Fruit fly (Drosophila melanogaster) whole organism, embryonic: ENCODE data around the gene Mfe2.

Experiments
- Asciz ChIP-seq: fragments of 200-800 bp; sonication (Bioruptor generic); optimal IDR thresholded peaks from 2 replicates; lab custom pipeline; 2017; ENCODE audit warnings: missing biosample characterization, mild to moderate bottlenecking, missing genetic modification characterization, missing genetic modification reagents
- CG10209 ChIP-seq: fragments of 200-800 bp; sonication (Bioruptor generic); optimal IDR thresholded peaks from 3 replicates; lab custom pipeline; 2017; ENCODE audit warnings: missing biosample characterization, mild to moderate bottlenecking, missing genetic modification characterization, missing genetic modification reagents
- CG11247 ChIP-seq: fragments of 200-800 bp; sonication (Bioruptor generic); IDR thresholded peaks from 2 replicates; pipeline ENCODE4 v1.3.6; 2022; ENCODE audit warnings: missing biosample characterization, missing genetic modification characterization
- CG12659 ChIP-seq: fragments of 200-800 bp; sonication (Bioruptor generic); optimal IDR thresholded peaks from 3 replicates; lab custom pipeline; 2017; ENCODE audit warnings: mild to moderate bottlenecking, missing biosample characterization, missing genetic modification reagents, missing genetic modification characterization
- CG13894 ChIP-seq: fragments of 200-800 bp; sonication (Bioruptor generic); optimal IDR thresholded peaks from 3 replicates; lab custom pipeline; 2018; ENCODE audit warnings: missing biosample characterization, mild to moderate bottlenecking, missing genetic modification characterization, moderate library complexity
- CG14860 ChIP-seq: fragments of 200-800 bp; sonication (Bioruptor generic); IDR thresholded peaks from 3 replicates; pipeline ENCODE4 v1.3.6; 2022; ENCODE audit warnings: missing biosample characterization, missing genetic modification characterization; ENCODE audit not compliant: partially characterized antibody
- CG14965 ChIP-seq: fragments of 200-800 bp; sonication (Bioruptor generic); optimal IDR thresholded peaks from 2 replicates; lab custom pipeline; 2016; ENCODE audit warnings: missing biosample characterization, missing genetic modification characterization, borderline replicate concordance
- CG15011 ChIP-seq: fragments of 200-800 bp; sonication (Bioruptor generic); optimal IDR thresholded peaks from 3 replicates; lab custom pipeline; 2018; ENCODE audit warnings: missing biosample characterization, mild to moderate bottlenecking, missing genetic modification characterization
- CG18764 ChIP-seq: fragments of 200-800 bp; sonication (Bioruptor generic); optimal IDR thresholded peaks from 3 replicates; lab custom pipeline; 2016; ENCODE audit warnings: missing biosample characterization, missing genetic modification characterization
- CG34376 ChIP-seq: fragments of 200-800 bp; sonication (Bioruptor generic); optimal IDR thresholded peaks from 2 replicates; lab custom pipeline; 2018; ENCODE audit warnings: missing biosample characterization, mild to moderate bottlenecking, missing genetic modification characterization
- CG3838 ChIP-seq: fragments of 200-800 bp; sonication (Bioruptor generic); optimal IDR thresholded peaks from 3 replicates; lab custom pipeline; 2016; ENCODE audit warnings: missing biosample characterization, missing genetic modification characterization
- CG4282 ChIP-seq: fragments of 200-800 bp; sonication (Bioruptor generic); optimal IDR thresholded peaks from 2 replicates; lab custom pipeline; 2016; ENCODE audit warnings: missing biosample characterization, missing genetic modification characterization
- CG7839 ChIP-seq: fragments of 200-800 bp; sonication (Bioruptor generic); optimal IDR thresholded peaks from 3 replicates; lab custom pipeline; 2018; ENCODE audit warnings: missing biosample characterization, mild to moderate bottlenecking, missing genetic modification characterization, moderate library complexity
- D ChIP-seq, 2 experiments: fragments of 200-800 bp in 1 of 2; fragments of >200 bp in 1 of 2; sonication (Bioruptor generic) in 1 of 2; optimal IDR thresholded peaks; 2 replicates in 1 of 2; 3 replicates in 1 of 2; lab custom pipeline; 2017; ENCODE audit warnings: mild to moderate bottlenecking in 1 of 2, missing biosample characterization in 1 of 2, missing genetic modification characterization in 1 of 2, missing genetic modification reagents in 1 of 2
- Dbx ChIP-seq: fragments of 200-800 bp; sonication (Bioruptor generic); IDR thresholded peaks from 3 replicates; pipeline ENCODE4 v1.3.6; 2022; ENCODE audit warnings: missing biosample characterization, missing genetic modification characterization
- E2f2 ChIP-seq: fragments of 200-800 bp; sonication (Bioruptor generic); IDR thresholded peaks from 2 replicates; pipeline ENCODE4 v1.3.6; 2022; ENCODE audit warnings: missing biosample characterization, missing genetic modification characterization
- Ets65A ChIP-seq: fragments of 200-800 bp; sonication (Bioruptor generic); peaks from one replicate; lab custom pipeline; 2016; ENCODE audit warnings: missing biosample characterization, missing genetic modification characterization
- Fer2 ChIP-seq: fragments of 200-800 bp; sonication (Bioruptor generic); optimal IDR thresholded peaks from 2 replicates; lab custom pipeline; 2018; ENCODE audit warnings: missing biosample characterization, mild to moderate bottlenecking, missing genetic modification characterization, moderate library complexity
- HmgD ChIP-seq: fragments of 200-800 bp; sonication (Bioruptor generic); optimal IDR thresholded peaks from 3 replicates; lab custom pipeline; 2016; ENCODE audit warnings: missing biosample characterization, missing genetic modification characterization
- Hr51 ChIP-seq, 2 experiments: fragments of 200-800 bp; sonication (Bioruptor generic); optimal IDR thresholded peaks; 2 replicates in 1 of 2; 3 replicates in 1 of 2; lab custom pipeline; 2016 to 2018; ENCODE audit warnings: missing biosample characterization in 2 of 2, missing genetic modification characterization in 2 of 2, mild to moderate bottlenecking in 1 of 2, moderate library complexity in 1 of 2
- Lim3 ChIP-seq: fragments of 200-800 bp; sonication (Bioruptor generic); IDR thresholded peaks from 2 replicates; pipeline ENCODE4 v1.3.6; 2022; ENCODE audit warnings: missing biosample characterization, missing genetic modification characterization
- PHDP ChIP-seq: fragments of 200-800 bp; sonication (Bioruptor generic); optimal IDR thresholded peaks from 3 replicates; lab custom pipeline; 2018; ENCODE audit warnings: missing biosample characterization, mild to moderate bottlenecking, missing genetic modification characterization, moderate library complexity
- Sin3A ChIP-seq: fragments of >200 bp; optimal IDR thresholded peaks from 2 replicates; lab custom pipeline; 2018
- Tbp ChIP-seq: fragments of >200 bp; optimal IDR thresholded peaks from 2 replicates; lab custom pipeline; 2018; ENCODE audit warnings: missing biosample characterization, missing genetic modification characterization
- aop ChIP-seq: fragments of 200-800 bp; sonication (Bioruptor generic); IDR thresholded peaks from 2 replicates; pipeline ENCODE4 v1.3.6; 2022; ENCODE audit warnings: missing biosample characterization, missing genetic modification characterization
- bab2 ChIP-seq: fragments of 200-800 bp; sonication (Bioruptor generic); optimal IDR thresholded peaks from 2 replicates; lab custom pipeline; 2016; ENCODE audit warnings: missing biosample characterization, missing genetic modification characterization
- bcd ChIP-seq: fragments of 200-800 bp; sonication (Bioruptor generic); optimal IDR thresholded peaks from 2 replicates; lab custom pipeline; 2017; ENCODE audit warnings: missing biosample characterization, mild to moderate bottlenecking, missing genetic modification characterization
- chif ChIP-seq, 2 experiments: fragments of 200-800 bp; sonication (Bioruptor generic); optimal IDR thresholded peaks; 3 replicates each; lab custom pipeline; 2016; ENCODE audit warnings: missing biosample characterization in 2 of 2, missing genetic modification characterization in 2 of 2
- corto ChIP-seq: fragments of 200-800 bp; sonication (Bioruptor generic); optimal IDR thresholded peaks from 2 replicates; lab custom pipeline; 2016; ENCODE audit warnings: missing biosample characterization, mild to moderate bottlenecking, missing genetic modification characterization, moderate library complexity
- disco-r ChIP-seq: fragments of 200-800 bp; sonication (Bioruptor generic); optimal IDR thresholded peaks from 2 replicates; lab custom pipeline; 2016; ENCODE audit warnings: missing biosample characterization, missing genetic modification characterization
- ewg ChIP-seq: fragments of 200-800 bp; sonication (Bioruptor generic); optimal IDR thresholded peaks from 3 replicates; lab custom pipeline; 2017; ENCODE audit warnings: mild to moderate bottlenecking, missing biosample characterization, missing genetic modification reagents, missing genetic modification characterization
- gem ChIP-seq: fragments of 200-800 bp; sonication (Bioruptor generic); optimal IDR thresholded peaks from 2 replicates; lab custom pipeline; 2019; ENCODE audit warnings: missing biosample characterization, mild to moderate bottlenecking, missing genetic modification characterization, moderate library complexity
- her ChIP-seq: fragments of 200-800 bp; sonication (Bioruptor generic); optimal IDR thresholded peaks from 2 replicates; lab custom pipeline; 2016; ENCODE audit warnings: missing biosample characterization, missing genetic modification characterization
- kah ChIP-seq: fragments of 200-800 bp; sonication (Bioruptor generic); optimal IDR thresholded peaks from 2 replicates; lab custom pipeline; 2018; ENCODE audit warnings: missing biosample characterization, mild to moderate bottlenecking, missing genetic modification characterization
- kay ChIP-seq: fragments of 200-800 bp; sonication (Bioruptor generic); optimal IDR thresholded peaks from 2 replicates; lab custom pipeline; 2016; ENCODE audit warnings: missing biosample characterization, missing genetic modification characterization
- knrl ChIP-seq: fragments of 200-800 bp; sonication (Bioruptor generic); IDR thresholded peaks from 3 replicates; pipeline ENCODE4 v1.3.6; 2022; ENCODE audit warnings: missing biosample characterization, missing genetic modification characterization; ENCODE audit not compliant: partially characterized antibody
- lab ChIP-seq: fragments of 200-800 bp; sonication (Bioruptor generic); optimal IDR thresholded peaks from 3 replicates; lab custom pipeline; 2017; ENCODE audit warnings: missing biosample characterization, missing genetic modification characterization, mild to moderate bottlenecking, moderate library complexity, missing genetic modification reagents
- pfk ChIP-seq: fragments of 200-800 bp; sonication (Bioruptor generic); optimal IDR thresholded peaks from 2 replicates; lab custom pipeline; 2018; ENCODE audit warnings: missing biosample characterization, mild to moderate bottlenecking, missing genetic modification characterization, moderate library complexity
- pita ChIP-seq: fragments of 200-800 bp; sonication (Bioruptor generic); optimal IDR thresholded peaks from 2 replicates; lab custom pipeline; 2017; ENCODE audit warnings: missing biosample characterization, mild to moderate bottlenecking, missing genetic modification characterization
- ranshi ChIP-seq: fragments of 200-800 bp; sonication (Bioruptor generic); IDR thresholded peaks from 2 replicates; pipeline ENCODE4 v1.3.6; 2022; ENCODE audit warnings: missing biosample characterization, missing genetic modification characterization
- schlank ChIP-seq: fragments of 200-800 bp; sonication (Bioruptor generic); optimal IDR thresholded peaks from 2 replicates; lab custom pipeline; 2018; ENCODE audit warnings: missing biosample characterization, mild to moderate bottlenecking, missing genetic modification characterization
- sisA ChIP-seq: fragments of 200-800 bp; sonication (Bioruptor generic); IDR thresholded peaks from 2 replicates; pipeline ENCODE4 v1.3.6; 2022; ENCODE audit warnings: missing biosample characterization, missing genetic modification characterization
- slbo ChIP-seq: fragments of 200-800 bp; sonication (Bioruptor generic); IDR thresholded peaks from 2 replicates; pipeline ENCODE4 v1.3.6; 2022; ENCODE audit warnings: missing biosample characterization, missing genetic modification characterization
- so ChIP-seq: fragments of 200-800 bp; sonication (Bioruptor generic); IDR thresholded peaks from 3 replicates; pipeline ENCODE4 v1.3.6; 2022; ENCODE audit warnings: missing biosample characterization, missing genetic modification characterization
- sqz ChIP-seq: fragments of 200-800 bp; sonication (Bioruptor generic); optimal IDR thresholded peaks from 3 replicates; lab custom pipeline; 2018; ENCODE audit warnings: missing biosample characterization, mild to moderate bottlenecking, missing genetic modification characterization
- tup ChIP-seq: fragments of 200-800 bp; sonication (Bioruptor generic); optimal IDR thresholded peaks from 2 replicates; lab custom pipeline; 2016; ENCODE audit warnings: missing biosample characterization, mild to moderate bottlenecking, missing genetic modification characterization, moderate library complexity
- unc-4 ChIP-seq: fragments of 200-800 bp; sonication (Bioruptor generic); IDR thresholded peaks from 2 replicates; pipeline ENCODE4 v1.3.6; 2022; ENCODE audit warnings: missing biosample characterization, missing genetic modification characterization; ENCODE audit not compliant: partially characterized antibody
- vvl ChIP-seq: fragments of 200-800 bp; sonication (Bioruptor generic); IDR thresholded peaks from 2 replicates; pipeline ENCODE4 v1.3.6; 2022; ENCODE audit warnings: missing biosample characterization, missing genetic modification characterization
- wek ChIP-seq: fragments of 200-800 bp; sonication (Bioruptor generic); optimal IDR thresholded peaks from 3 replicates; lab custom pipeline; 2018; ENCODE audit warnings: missing biosample characterization, mild to moderate bottlenecking, missing genetic modification characterization, moderate library complexity

Mfe2 gene

dm6 chrX:16286083-16286666 is 15.4 kb downstream of the Mfe2 start, which contains the start of gene UQCR-14 (continued):
- no peak for TF ChIP-seq Fer2 (tag; lab: Kevin White, UChicago)
- TF ChIP-seq ewg (GFP tag; lab: Kevin White, UChicago), result peak; percentile 6
- no peak for TF ChIP-seq Lim3 (GFP tag; lab: Robert Waterston, UW)
- no peak for TF ChIP-seq CG3838 (GFP tag; lab: Kevin White, UChicago)
- no peak for TF ChIP-seq D (optimal IDR thresholded peaks at IDR 0.05; lab: Kevin White, UChicago)
- no peak for TF ChIP-seq D (GFP tag; optimal IDR thresholded peaks at IDR 0.05; lab: Kevin White, UChicago)
- TF ChIP-seq kay (GFP tag; lab: Kevin White, UChicago), result no peak
- peak; percentile 53 for TF ChIP-seq CG13894 (tag; lab: Kevin White, UChicago)
- peak; percentile 71 for TF ChIP-seq E2f2 (GFP tag; lab: Robert Waterston, UW)
- TF ChIP-seq chif (GFP tag; optimal IDR thresholded peaks at IDR 0.05; lab: Kevin White, UChicago), result no peak
- TF ChIP-seq Asciz, result no peak
- no peak for TF ChIP-seq her (GFP tag; lab: Kevin White, UChicago)
- TF ChIP-seq slbo (GFP tag; lab: Robert Waterston, UW), result peak; percentile 45; the same call in 1 of the 2 replicates
- no peak for TF ChIP-seq bab2 (GFP tag; lab: Kevin White, UChicago)
- TF ChIP-seq pfk (GFP tag; lab: Kevin White, UChicago), result peak; percentile 65
- peak; percentile 25 for TF ChIP-seq CG34376
- TF ChIP-seq lab (GFP tag; lab: Kevin White, UChicago), result no peak
- peak; percentile 67 for TF ChIP-seq Ets65A (GFP tag; lab: Kevin White, UChicago)
- TF ChIP-seq gem, result peak; percentile 13
- peak; percentile 12 for TF ChIP-seq CG18764 (GFP tag; lab: Kevin White, UChicago)
- TF ChIP-seq CG14965 (GFP tag; lab: Kevin White, UChicago), result no peak
- peak; percentile 19 for TF ChIP-seq CG10209 (GFP tag; lab: Kevin White, UChicago)
- TF ChIP-seq disco-r (GFP tag; lab: Kevin White, UChicago), result no peak
- TF ChIP-seq ranshi (GFP tag; lab: Robert Waterston, UW), result 0 out of 2 replicates have a peak, but pooled peaks have one; percentile 27
- no peak for TF ChIP-seq CG7839 (tag; lab: Kevin White, UChicago)
- TF ChIP-seq wek (GFP tag; lab: Kevin White, UChicago), result no peak
- TF ChIP-seq HmgD (GFP tag; lab: Kevin White, UChicago), result no peak
- no peak for TF ChIP-seq pita (GFP tag; lab: Kevin White, UChicago)
- no peak for TF ChIP-seq so (GFP tag; lab: Robert Waterston, UW)
- TF ChIP-seq PHDP (tag; lab: Kevin White, UChicago), result no peak
- no peak for TF ChIP-seq Tbp (GFP tag; lab: Kevin White, UChicago)
- TF ChIP-seq unc-4 (GFP tag; lab: Robert Waterston, UW), result peak; percentile 98
- peak; percentile 96 for TF ChIP-seq CG14860
- TF ChIP-seq Sin3A (lab: Kevin White, UChicago), result peak; percentile 28
- no peak for TF ChIP-seq sqz (GFP tag; lab: Kevin White, UChicago)
- no peak for TF ChIP-seq corto (GFP tag; lab: Kevin White, UChicago)
- no peak for TF ChIP-seq tup
- peak; percentile 39 for TF ChIP-seq vvl (GFP tag; lab: Robert Waterston, UW)
- peak; percentile 87 for TF ChIP-seq CG12659 (GFP tag; lab: Kevin White, UChicago)
- no peak for TF ChIP-seq bcd (GFP tag; lab: Kevin White, UChicago)
- TF ChIP-seq knrl (GFP tag; lab: Robert Waterston, UW), result peak; percentile 96
- TF ChIP-seq Dbx (GFP tag; lab: Robert Waterston, UW), result peak; percentile 66
- no peak for TF ChIP-seq Hr51 (GFP tag; optimal IDR thresholded peaks at IDR 0.05; lab: Kevin White, UChicago)
- TF ChIP-seq schlank (tag; lab: Kevin White, UChicago), result no peak
- TF ChIP-seq CG4282, result no peak
- no peak for TF ChIP-seq sisA
- peak; percentile 18; the same call in 1 of the 2 replicates for TF ChIP-seq CG11247 (GFP tag; lab: Robert Waterston, UW)
- TF ChIP-seq kah (GFP tag; lab: Kevin White, UChicago), result no peak
- no peak for TF ChIP-seq aop (GFP tag; lab: Robert Waterston, UW)
- no peak for TF ChIP-seq CG15011 (GFP tag; lab: Kevin White, UChicago)
